Worm (Caenorhabditis elegans) whole organism, L4/young adult: ENCODE measurements around the gene C56A3.5.

Source experiments
- W03F9.2 ChIP-seq: fragments of 150-350 bp; optimal IDR thresholded peaks from 2 replicates; lab custom pipeline; 2014; ENCODE audit warnings: missing biosample characterization, missing genetic modification characterization
- him-1 ChIP-seq: sonication (generic microtip); optimal IDR thresholded peaks from 2 replicates; lab custom pipeline; 2016; ENCODE audit warnings: missing genotype, missing genetic modification reagents, missing genetic modification characterization, missing compliant biosample characterization

ce11 chrV:13580696-13581095 lies 28.9 kb downstream of the C56A3.5 start, which contains the start of gene C50B8.5:
- TF ChIP-seq him-1 (tag; lab: Kevin White, UChicago) (no peak), W03F9.2 (tag; lab: Kevin White, UChicago) (no peak)
